Worm (Caenorhabditis elegans) whole organism, L1 larva: ENCODE measurements around the gene Y53G8AR.1.

Experiments used
- C04F5.9 ChIP-seq: sonication (generic microtip); optimal IDR thresholded peaks from 2 replicates; lab custom pipeline; 2016; ENCODE audit warnings: missing genetic modification characterization, missing compliant biosample characterization
- Y116A8C.19 ChIP-seq: sonication (generic microtip); optimal IDR thresholded peaks from 2 replicates; lab custom pipeline; 2016; ENCODE audit warnings: missing compliant biosample characterization, missing genetic modification characterization, borderline replicate concordance
- aha-1 ChIP-seq: fragments of 150-350 bp; optimal IDR thresholded peaks from 2 replicates; lab custom pipeline; 2014; ENCODE audit warnings: missing biosample characterization, missing genetic modification characterization
- alr-1 ChIP-seq: fragments of 200-800 bp; sonication (Bioruptor generic); optimal IDR thresholded peaks from 2 replicates; lab custom pipeline; 2018; ENCODE audit warnings: borderline replicate concordance, mild to moderate bottlenecking, missing genetic modification characterization, missing compliant biosample characterization
- blmp-1 ChIP-seq: fragments of 150-350 bp; optimal IDR thresholded peaks from 2 replicates; lab custom pipeline; 2014; ENCODE audit warnings: missing biosample characterization, missing genetic modification characterization
- ceh-63 ChIP-seq: fragments of 200-800 bp; sonication (Bioruptor generic); optimal IDR thresholded peaks from 2 replicates; lab custom pipeline; 2018; ENCODE audit warnings: mild to moderate bottlenecking, missing genetic modification characterization, missing compliant biosample characterization
- ceh-82 ChIP-seq, 3 experiments: fragments of 150-350 bp in 1 of 3; sonication (generic microtip) in 2 of 3; optimal IDR thresholded peaks; 2 replicates each; lab custom pipeline; 2014 to 2017; ENCODE audit warnings: missing biosample characterization in 3 of 3, missing genetic modification characterization in 3 of 3
- ces-1 ChIP-seq: fragments of 150-350 bp; optimal IDR thresholded peaks from 2 replicates; lab custom pipeline; 2014; ENCODE audit warnings: missing biosample characterization, missing genetic modification reagents, missing genetic modification characterization
- dpl-1 ChIP-seq, 3 experiments: fragments of 150-350 bp in 2 of 3; sonication (generic microtip) in 1 of 3; optimal IDR thresholded peaks; 2 replicates each; lab custom pipeline; 2014 to 2017; ENCODE audit warnings: missing biosample characterization in 3 of 3, missing genetic modification characterization in 3 of 3, missing genetic modification reagents in 3 of 3
- dsc-1 ChIP-seq: sonication (generic microtip); optimal IDR thresholded peaks from 2 replicates; lab custom pipeline; 2016; ENCODE audit warnings: mild to moderate bottlenecking, missing genetic modification characterization, missing compliant biosample characterization
- efl-1 ChIP-seq, 4 experiments: fragments of 150-350 bp; optimal IDR thresholded peaks in 3 of 4; peaks in 1 of 4; 1 replicate in 1 of 4; 2 replicates in 3 of 4; lab custom pipeline; 2014; ENCODE audit warnings: missing biosample characterization in 2 of 4, missing genetic modification characterization in 2 of 4, missing genetic modification reagents in 2 of 4
- efl-3 ChIP-seq: fragments of 200-800 bp; sonication (Bioruptor generic); optimal IDR thresholded peaks from 2 replicates; lab custom pipeline; 2018; ENCODE audit warnings: mild to moderate bottlenecking, missing genetic modification characterization, missing compliant biosample characterization
- fkh-8 ChIP-seq: sonication (generic microtip); optimal IDR thresholded peaks from 2 replicates; lab custom pipeline; 2016; ENCODE audit warnings: mild to moderate bottlenecking, missing genetic modification characterization, missing compliant biosample characterization
- fos-1 ChIP-seq: fragments of 150-350 bp; optimal IDR thresholded peaks from 2 replicates; lab custom pipeline; 2014; ENCODE audit warnings: missing biosample characterization, missing genetic modification characterization
- hlh-4 ChIP-seq: sonication (generic microtip); optimal IDR thresholded peaks from 2 replicates; lab custom pipeline; 2016; ENCODE audit warnings: mild to moderate bottlenecking, missing genetic modification characterization, missing compliant biosample characterization
- hpl-2 ChIP-seq: fragments of 150-350 bp; optimal IDR thresholded peaks from 2 replicates; lab custom pipeline; 2014; ENCODE audit warnings: missing biosample characterization, missing genetic modification reagents, missing genetic modification characterization
- irx-1 ChIP-seq: sonication (generic microtip); optimal IDR thresholded peaks from 2 replicates; lab custom pipeline; 2016; ENCODE audit warnings: missing genetic modification characterization, missing compliant biosample characterization
- isw-1 ChIP-seq: fragments of 200-800 bp; sonication (Bioruptor generic); IDR thresholded peaks from 2 replicates; pipeline ENCODE4 v1.3.6; 2022; ENCODE audit warnings: missing genetic modification characterization, missing compliant biosample characterization
- jun-1 ChIP-seq: fragments of 150-350 bp; optimal IDR thresholded peaks from 2 replicates; lab custom pipeline; 2014; ENCODE audit warnings: missing biosample characterization, missing genetic modification reagents, missing genetic modification characterization
- lin-14 ChIP-seq: fragments of 200-800 bp; sonication (Bioruptor generic); optimal IDR thresholded peaks from 2 replicates; lab custom pipeline; 2018; ENCODE audit warnings: mild to moderate bottlenecking, missing genetic modification characterization, moderate library complexity, missing compliant biosample characterization
- lin-15B ChIP-seq: fragments of 150-350 bp; sonication (generic microtip); optimal IDR thresholded peaks from 3 replicates; lab custom pipeline; 2014; ENCODE audit warnings: missing biosample characterization, missing genetic modification characterization
- lin-35 ChIP-seq, 2 experiments: fragments of 150-350 bp; optimal IDR thresholded peaks; 2 replicates each; lab custom pipeline; 2014; ENCODE audit warnings: missing biosample characterization in 2 of 2, missing genetic modification characterization in 2 of 2, missing genetic modification reagents in 2 of 2
- lin-39 ChIP-seq: fragments of 150-350 bp; optimal IDR thresholded peaks from 2 replicates; lab custom pipeline; 2014; ENCODE audit warnings: missing biosample characterization, missing genetic modification reagents, missing genetic modification characterization
- lir-3 ChIP-seq: sonication (generic microtip); optimal IDR thresholded peaks from 2 replicates; lab custom pipeline; 2016; ENCODE audit warnings: mild to moderate bottlenecking, missing genetic modification characterization, moderate library complexity, missing compliant biosample characterization; ENCODE audit not compliant: poor library complexity
- lsy-2 ChIP-seq, 2 experiments: fragments of 150-350 bp; optimal IDR thresholded peaks; 2 replicates each; lab custom pipeline; 2014; ENCODE audit warnings: missing biosample characterization in 2 of 2, missing genetic modification characterization in 2 of 2
- mdl-1 ChIP-seq, 2 experiments: fragments of 150-350 bp; optimal IDR thresholded peaks; 2 replicates each; lab custom pipeline; 2014 to 2017; ENCODE audit warnings: missing biosample characterization in 2 of 2, missing genetic modification characterization in 2 of 2, inconsistent platforms in 1 of 2
- mep-1 ChIP-seq: fragments of 150-350 bp; optimal IDR thresholded peaks from 2 replicates; lab custom pipeline; 2014; ENCODE audit warnings: missing biosample characterization, missing genetic modification characterization
- nhr-19 ChIP-seq: fragments of 200-800 bp; sonication (Bioruptor generic); conservative IDR thresholded peaks from 2 replicates; pipeline ENCODE4 v1.3.6; 2022; ENCODE audit warnings: missing genetic modification characterization, missing compliant biosample characterization
- nhr-237 ChIP-seq: fragments of 150-350 bp; optimal IDR thresholded peaks from 2 replicates; lab custom pipeline; 2014; ENCODE audit warnings: missing biosample characterization, missing genetic modification characterization
- nhr-71 ChIP-seq: sonication (generic microtip); optimal IDR thresholded peaks from 2 replicates; lab custom pipeline; 2016; ENCODE audit warnings: mild to moderate bottlenecking, missing genetic modification characterization, moderate library complexity, missing compliant biosample characterization
- nhr-76 ChIP-seq: sonication (generic microtip); optimal IDR thresholded peaks from 2 replicates; lab custom pipeline; 2017; ENCODE audit warnings: missing biosample characterization, missing genetic modification characterization
- nhr-77 ChIP-seq: fragments of 150-350 bp; optimal IDR thresholded peaks from 2 replicates; lab custom pipeline; 2014; ENCODE audit warnings: missing biosample characterization, missing genetic modification characterization
- nhr-85 ChIP-seq: sonication (generic microtip); peaks from one replicate; lab custom pipeline; 2016; ENCODE audit warnings: missing genetic modification characterization, inconsistent platforms, missing compliant biosample characterization
- pax-3 ChIP-seq: fragments of 200-800 bp; sonication (Bioruptor generic); optimal IDR thresholded peaks from 2 replicates; lab custom pipeline; 2018; ENCODE audit warnings: mild to moderate bottlenecking, missing genetic modification characterization, moderate library complexity, missing compliant biosample characterization
- skn-1 ChIP-seq: fragments of 150-350 bp; optimal IDR thresholded peaks from 2 replicates; lab custom pipeline; 2014; ENCODE audit warnings: missing biosample characterization, missing genetic modification characterization
- snu-23 ChIP-seq: sonication (generic microtip); optimal IDR thresholded peaks from 2 replicates; lab custom pipeline; 2016; ENCODE audit warnings: missing genetic modification characterization, missing compliant biosample characterization
- sox-4 ChIP-seq: sonication (generic microtip); optimal IDR thresholded peaks from 2 replicates; lab custom pipeline; 2016; ENCODE audit warnings: missing genetic modification characterization, missing compliant biosample characterization
- sup-37 ChIP-seq: fragments of 200-800 bp; sonication (Bioruptor generic); optimal IDR thresholded peaks from 2 replicates; lab custom pipeline; 2018; ENCODE audit warnings: mild to moderate bottlenecking, missing genetic modification characterization, missing compliant biosample characterization
- tbx-2 ChIP-seq: sonication (generic microtip); optimal IDR thresholded peaks from 2 replicates; lab custom pipeline; 2016; ENCODE audit warnings: missing genetic modification characterization, missing compliant biosample characterization
- tlp-1 ChIP-seq: fragments of 150-350 bp; optimal IDR thresholded peaks from 2 replicates; lab custom pipeline; 2014; ENCODE audit warnings: missing biosample characterization, missing genetic modification characterization
- unc-86 ChIP-seq: sonication (generic microtip); optimal IDR thresholded peaks from 2 replicates; lab custom pipeline; 2016; ENCODE audit warnings: missing genetic modification characterization, missing compliant biosample characterization
- zag-1 ChIP-seq: fragments of 150-350 bp; optimal IDR thresholded peaks from 2 replicates; lab custom pipeline; 2014; ENCODE audit warnings: missing biosample characterization, missing genetic modification characterization

Gene Y53G8AR.1

ce11 chrIII:3304554-3304953 is 28.3 kb upstream of the Y53G8AR.1 start:
- TF ChIP-seq aha-1 (tag; lab: Kevin White, UChicago) = no peak
- no peak for TF ChIP-seq tbx-2 (tag; lab: Kevin White, UChicago)
- peak; percentile 70 for TF ChIP-seq lin-14
- peak in 1 of 2 experiments; percentile 3 for TF ChIP-seq mdl-1 (tag; optimal IDR thresholded peaks at IDR 0.05; lab: Kevin White, UChicago)
- TF ChIP-seq nhr-71 (tag; lab: Kevin White, UChicago) = no peak
- peak; percentile 5 to 12 for TF ChIP-seq efl-1 (optimal IDR thresholded peaks at IDR 0.05; lab: Kevin White, UChicago)
- TF ChIP-seq efl-1 (GFP tag; optimal IDR thresholded peaks at IDR 0.05 in 1 of 2; lab: Kevin White, UChicago) = peak in 1 of 2 experiments; percentile 66
- TF ChIP-seq nhr-85 = peak; percentile 46
- peak in 1 of 3 experiments; percentile 42 for TF ChIP-seq ceh-82 (tag; optimal IDR thresholded peaks at IDR 0.05; lab: Kevin White, UChicago)
- peak; percentile 1 for TF ChIP-seq snu-23 (GFP tag; lab: Kevin White, UChicago)
- TF ChIP-seq unc-86 = peak; percentile 37
- TF ChIP-seq nhr-237 (tag; lab: Kevin White, UChicago) = no peak
- TF ChIP-seq ces-1 = no peak
- TF ChIP-seq ceh-63 (GFP tag; lab: Kevin White, UChicago) = no peak
- peak in 1 of 2 experiments; percentile 19 for TF ChIP-seq lsy-2 (tag; optimal IDR thresholded peaks at IDR 0.05; lab: Kevin White, UChicago)
- no peak for TF ChIP-seq lir-3
- TF ChIP-seq efl-3 (GFP tag; lab: Kevin White, UChicago) = no peak
- TF ChIP-seq dsc-1 (tag; lab: Kevin White, UChicago) = peak; percentile 61
- TF ChIP-seq nhr-19 = no peak
- TF ChIP-seq lin-39 (tag; lab: Kevin White, UChicago) = no peak
- TF ChIP-seq dpl-1 (GFP tag; optimal IDR thresholded peaks at IDR 0.05; lab: Kevin White, UChicago) = peak in 1 of 3 experiments; percentile 4
- no peak for TF ChIP-seq alr-1 (tag; lab: Kevin White, UChicago)
- peak; percentile 3 for TF ChIP-seq mep-1 (tag; lab: Kevin White, UChicago)
- TF ChIP-seq sup-37 = no peak

- TF ChIP-seq jun-1 (tag; lab: Kevin White, UChicago) (peak; percentile 62), irx-1 (tag; lab: Kevin White, UChicago) (no peak), skn-1 (tag; lab: Kevin White, UChicago) (peak; percentile 70)
Observed at ce11 chrIII:3306322-3306721, 26.5 kb upstream of the Y53G8AR.1 start.

- TF ChIP-seq fos-1 (tag; lab: Kevin White, UChicago) = peak; percentile 0
- TF ChIP-seq tlp-1 (tag; lab: Kevin White, UChicago) = no peak
- TF ChIP-seq lin-14 = peak; percentile 51
- no peak for TF ChIP-seq isw-1 (GFP tag; lab: Robert Waterston, UW)
- TF ChIP-seq ceh-82 (tag; optimal IDR thresholded peaks at IDR 0.05; lab: Kevin White, UChicago) = peak in 1 of 3 experiments; percentile 9
- no peak for TF ChIP-seq C04F5.9 (tag; lab: Kevin White, UChicago)
- TF ChIP-seq nhr-71 (tag; lab: Kevin White, UChicago) = peak; percentile 21
- peak; percentile 7 for TF ChIP-seq nhr-77 (tag; lab: Kevin White, UChicago)
- TF ChIP-seq lin-15B (tag; lab: Kevin White, UChicago) = no peak
- TF ChIP-seq irx-1 (tag; lab: Kevin White, UChicago) = peak; percentile 20
- no peak for TF ChIP-seq nhr-85
Observed at ce11 chrIII:3307379-3307778, 25.5 kb upstream of the Y53G8AR.1 start.

- TF ChIP-seq nhr-71 (tag; lab: Kevin White, UChicago) (peak; percentile 28), snu-23 (GFP tag; lab: Kevin White, UChicago) (peak; percentile 27), Y116A8C.19 (tag; lab: Kevin White, UChicago) (no peak), hpl-2 (GFP tag; lab: Kevin White, UChicago) (no peak), efl-1 (optimal IDR thresholded peaks at IDR 0.05; lab: Kevin White, UChicago) (peak in 1 of 2 experiments; percentile 4), efl-1 (GFP tag; optimal IDR thresholded peaks at IDR 0.05 in 1 of 2; lab: Kevin White, UChicago) (no peak), skn-1 (tag; lab: Kevin White, UChicago) (peak; percentile 4), irx-1 (tag; lab: Kevin White, UChicago) (no peak), pax-3 (tag; lab: Kevin White, UChicago) (no peak), hlh-4 (tag; lab: Kevin White, UChicago) (no peak), fkh-8 (no peak), zag-1 (tag; lab: Kevin White, UChicago) (no peak), tbx-2 (tag; lab: Kevin White, UChicago) (no peak), C04F5.9 (tag; lab: Kevin White, UChicago) (no peak), nhr-76 (tag; lab: Kevin White, UChicago) (no peak), blmp-1 (tag; lab: Kevin White, UChicago) (peak; percentile 91), sox-4 (no peak), lin-35 (GFP tag; optimal IDR thresholded peaks at IDR 0.05; lab: Kevin White, UChicago) (peak in 1 of 2 experiments; percentile 20), nhr-85 (no peak), mep-1 (tag; lab: Kevin White, UChicago) (peak; percentile 37)
Observed at ce11 chrIII:3308940-3309339, 23.9 kb upstream of the Y53G8AR.1 start.
